Fruit fly (Drosophila melanogaster) S2 (cell line): Measurements from ENCODE around the gene Smg5.

ENCODE experiments used
- CG8478 ChIP-seq: fragments of >200 bp; optimal IDR thresholded peaks from 2 replicates; lab custom pipeline; 2018
- CTCF ChIP-seq, 2 experiments: fragments of >200 bp; optimal IDR thresholded peaks; 2 replicates each; lab custom pipeline; 2018

dm6 chr2L:13949789-13950188 lies 45.3 kb upstream of the Smg5 start:
- no peak for TF ChIP-seq CG8478 (lab: Kevin White, UChicago)
- no peak for TF ChIP-seq CTCF (optimal IDR thresholded peaks at IDR 0.05; lab: Kevin White, UChicago)
